Worm (Caenorhabditis elegans) whole organism, dauer: Measurements from ENCODE around the gene T05A8.8.
"Not testable (repeated sequence)": the region's sequence is repeated elsewhere in the genome, so short reads cannot be mapped to it uniquely, and the experiment has no call there.

Experiments used
- unc-62 ChIP-seq: sonication (generic microtip); optimal IDR thresholded peaks from 2 replicates; lab custom pipeline; 2017; ENCODE audit warnings: missing biosample characterization, missing genetic modification reagents, missing genetic modification characterization

The T05A8.8 gene

ce11 chrII:2736156-2736728 lies at the start of gene T05A8.8:
Gene T05A8.8, plus strand, starts transcription at chrII:2736678.
- TF ChIP-seq unc-62 (GFP tag; lab: Kevin White, UChicago) = no peak

- no peak for TF ChIP-seq unc-62 (GFP tag; lab: Kevin White, UChicago)
Observed at ce11 chrII:2686985-2687675, 49.3 kb upstream of the T05A8.8 start, which contains the start of the genes sup-9 and nspf-1. Gene sup-9, minus strand, starts transcription at chrII:2687027. Gene nspf-1, plus strand, starts transcription at chrII:2687625.

ce11 chrII:2688616-2689015 lies 47.9 kb upstream of the T05A8.8 start, which contains the start of gene nspf-2:
Gene nspf-2, plus strand, starts transcription at chrII:2688916.
- TF ChIP-seq unc-62 (GFP tag; lab: Kevin White, UChicago) = not testable (repeated sequence)

ce11 chrII:2690080-2690479 lies 46.4 kb upstream of the T05A8.8 start, which contains the start of gene nspf-3:
Gene nspf-3, minus strand, starts transcription at chrII:2690180.
- no peak for TF ChIP-seq unc-62 (GFP tag; lab: Kevin White, UChicago)

- no peak for TF ChIP-seq unc-62 (GFP tag; lab: Kevin White, UChicago)
Observed at ce11 chrII:2692476-2692875, 44.0 kb upstream of the T05A8.8 start, which contains the start of gene set-11. Gene set-11, minus strand, starts transcription at chrII:2692576.

- TF ChIP-seq unc-62 (GFP tag; lab: Kevin White, UChicago) = no peak
Observed at ce11 chrII:2695079-2695478, 41.4 kb upstream of the T05A8.8 start.

ce11 chrII:2698378-2698777 lies 38.1 kb upstream of the T05A8.8 start, which contains the start of gene sri-62:
Gene sri-62, minus strand, starts transcription at chrII:2698478.
- TF ChIP-seq unc-62 (GFP tag; lab: Kevin White, UChicago) = no peak

ce11 chrII:2700229-2700628 lies 36.2 kb upstream of the T05A8.8 start, which contains the start of gene sri-61:
Gene sri-61, minus strand, starts transcription at chrII:2700329.
- TF ChIP-seq unc-62 (GFP tag; lab: Kevin White, UChicago) = no peak

ce11 chrII:2702757-2703156 lies 33.7 kb upstream of the T05A8.8 start, which contains the start of gene sri-60:
Gene sri-60, minus strand, starts transcription at chrII:2702857.
- TF ChIP-seq unc-62 (GFP tag; lab: Kevin White, UChicago) = no peak

ce11 chrII:2705200-2705599 lies 31.3 kb upstream of the T05A8.8 start, which contains the start of gene srh-128:
Gene srh-128, minus strand, starts transcription at chrII:2705300.
- TF ChIP-seq unc-62 (GFP tag; lab: Kevin White, UChicago) = no peak

ce11 chrII:2707872-2708271 lies 28.6 kb upstream of the T05A8.8 start, which contains the start of gene Y47G7B.2:
Gene Y47G7B.2, minus strand, starts transcription at chrII:2708014.
- TF ChIP-seq unc-62 (GFP tag; lab: Kevin White, UChicago) = no peak

ce11 chrII:2709942-2710341 lies 26.5 kb upstream of the T05A8.8 start, which contains the start of gene T05A8.1:
Gene T05A8.1, minus strand, starts transcription at chrII:2710042.
- no peak for TF ChIP-seq unc-62 (GFP tag; lab: Kevin White, UChicago)

ce11 chrII:2710919-2711318 lies 25.6 kb upstream of the T05A8.8 start, which contains the start of gene T05A8.2:
Gene T05A8.2, minus strand, starts transcription at chrII:2711019.
- TF ChIP-seq unc-62 (GFP tag; lab: Kevin White, UChicago) = no peak

ce11 chrII:2717335-2717734 lies 19.1 kb upstream of the T05A8.8 start, which contains the start of gene T05A8.3:
Gene T05A8.3, minus strand, starts transcription at chrII:2717435.
- TF ChIP-seq unc-62 (GFP tag; lab: Kevin White, UChicago) = no peak

ce11 chrII:2719212-2719611 lies 17.3 kb upstream of the T05A8.8 start:
- TF ChIP-seq unc-62 (GFP tag; lab: Kevin White, UChicago) = no peak

ce11 chrII:2721992-2722391 lies 14.5 kb upstream of the T05A8.8 start:
- TF ChIP-seq unc-62 (GFP tag; lab: Kevin White, UChicago) = no peak
